Worm (Caenorhabditis elegans) whole organism, early embryonic: ENCODE data around the gene sup-26.
A peak's percentile ranks its signal among the peaks of the same experiment; 100 is the strongest.

Experiments used
- B0310.2 ChIP-seq: sonication (generic microtip); optimal IDR thresholded peaks from 2 replicates; lab custom pipeline; 2016; ENCODE audit warnings: mild to moderate bottlenecking, missing genetic modification characterization, missing compliant biosample characterization
- F13C5.2 ChIP-seq: sonication (generic microtip); optimal IDR thresholded peaks from 2 replicates; lab custom pipeline; 2017; ENCODE audit warnings: mild to moderate bottlenecking, missing genetic modification characterization, inconsistent platforms, missing compliant biosample characterization
- aly-1 ChIP-seq: sonication (generic microtip); optimal IDR thresholded peaks from 2 replicates; lab custom pipeline; 2016; ENCODE audit warnings: missing genetic modification characterization, missing compliant biosample characterization
- ama-1 ChIP-seq: fragments of 150-350 bp; optimal IDR thresholded peaks from 2 replicates; lab custom pipeline; 2014
- ceh-13 ChIP-seq: fragments of 200-800 bp; sonication (Bioruptor generic); optimal IDR thresholded peaks from 2 replicates; lab custom pipeline; 2018; ENCODE audit warnings: mild to moderate bottlenecking, missing genetic modification characterization, missing compliant biosample characterization
- ceh-36 ChIP-seq: sonication (generic microtip); optimal IDR thresholded peaks from 2 replicates; lab custom pipeline; 2016; ENCODE audit warnings: missing genetic modification characterization, inconsistent platforms, missing compliant biosample characterization
- ets-7 ChIP-seq: sonication (generic microtip); optimal IDR thresholded peaks from 2 replicates; lab custom pipeline; 2016; ENCODE audit warnings: missing genotype, missing genetic modification characterization, missing compliant biosample characterization
- flt-1 ChIP-seq: fragments of 200-800 bp; sonication (Bioruptor generic); IDR thresholded peaks from 2 replicates; pipeline ENCODE4 v1.3.6; 2022; ENCODE audit warnings: missing genetic modification characterization, missing compliant biosample characterization
- hmbx-1 ChIP-seq: sonication (generic microtip); optimal IDR thresholded peaks from 2 replicates; lab custom pipeline; 2016; ENCODE audit warnings: mild to moderate bottlenecking, missing genetic modification characterization, missing compliant biosample characterization
- hmg-4 ChIP-seq: fragments of 200-800 bp; sonication (Bioruptor generic); optimal IDR thresholded peaks from 2 replicates; lab custom pipeline; 2018; ENCODE audit warnings: mild to moderate bottlenecking, missing genetic modification characterization, missing compliant biosample characterization
- hnd-1 ChIP-seq: sonication (generic microtip); optimal IDR thresholded peaks from 2 replicates; lab custom pipeline; 2016; ENCODE audit warnings: missing genetic modification characterization, missing compliant biosample characterization
- pes-1 ChIP-seq: fragments of 200-800 bp; sonication (Bioruptor generic); IDR thresholded peaks from 2 replicates; pipeline ENCODE4 v1.3.6; 2022; ENCODE audit warnings: missing genetic modification reagents, missing genetic modification characterization, missing compliant biosample characterization
- scrt-1 ChIP-seq: fragments of 200-800 bp; sonication (Bioruptor generic); IDR thresholded peaks from 2 replicates; pipeline ENCODE4 v1.3.6; 2022; ENCODE audit warnings: missing genetic modification characterization, missing compliant biosample characterization
- sea-1 ChIP-seq: fragments of 200-800 bp; sonication (Bioruptor generic); conservative IDR thresholded peaks from 2 replicates; pipeline ENCODE4 v1.3.6; 2022; ENCODE audit warnings: missing genetic modification characterization, missing compliant biosample characterization
- tbx-11 ChIP-seq: fragments of 200-800 bp; sonication (Bioruptor generic); IDR thresholded peaks from 2 replicates; pipeline ENCODE4 v1.3.6; 2022; ENCODE audit warnings: missing genetic modification characterization, missing compliant biosample characterization
- tbx-37 ChIP-seq: fragments of 200-800 bp; sonication (Bioruptor generic); conservative IDR thresholded peaks from 2 replicates; pipeline ENCODE4 v1.3.6; 2022; ENCODE audit warnings: missing genetic modification reagents, missing genetic modification characterization, missing compliant biosample characterization
- tra-4 ChIP-seq: sonication (generic microtip); optimal IDR thresholded peaks from 2 replicates; lab custom pipeline; 2017; ENCODE audit warnings: missing genetic modification characterization, missing compliant biosample characterization

Gene sup-26

DNA sequence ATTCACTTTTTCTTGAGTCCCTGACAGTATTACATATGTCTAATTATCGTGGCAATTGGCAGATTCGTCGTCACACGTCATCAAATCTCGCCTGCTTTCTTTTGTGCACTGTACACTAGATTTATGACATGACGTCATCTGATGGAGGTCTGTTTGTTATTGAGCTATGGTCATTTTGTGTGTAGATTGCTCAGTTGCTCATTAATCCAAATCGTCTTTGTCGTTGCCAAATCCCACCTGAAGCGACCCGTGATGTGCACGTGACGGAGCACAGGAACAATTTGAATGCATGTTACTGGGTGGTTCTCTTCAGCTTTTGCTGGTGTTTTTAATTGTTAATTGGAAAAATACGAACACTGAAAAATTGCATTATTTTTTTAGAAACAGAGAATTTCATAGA, 7.2 kb downstream of the sup-26 start:
- TF ChIP-seq tbx-37 (no peak), ets-7 (tag; lab: Kevin White, UChicago) (no peak), F13C5.2 (tag; lab: Kevin White, UChicago) (no peak), ceh-13 (no peak), tbx-11 (GFP tag; lab: Robert Waterston, UW) (no peak), pes-1 (GFP tag; lab: Robert Waterston, UW) (no peak), ceh-36 (peak; percentile 69), B0310.2 (tag; lab: Kevin White, UChicago) (no peak)

DNA sequence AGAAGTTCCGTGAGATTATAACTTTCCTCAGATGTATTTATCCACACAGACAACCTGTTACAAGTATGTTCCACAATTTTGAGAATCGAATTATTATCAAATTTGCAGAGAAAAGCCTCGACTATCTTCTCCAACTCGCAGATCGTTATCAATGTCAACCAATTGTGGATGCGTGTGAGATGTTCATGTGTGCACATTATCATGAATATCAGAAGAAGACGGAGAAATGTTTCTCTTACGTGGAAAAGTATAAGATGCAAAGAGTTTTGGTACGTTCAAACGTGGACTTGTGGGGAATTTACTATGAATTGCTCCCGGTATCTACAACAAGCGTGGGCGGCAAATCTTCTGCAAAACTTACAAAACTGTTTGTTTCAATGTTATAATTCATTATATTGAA, 9.0 kb downstream of the sup-26 start:
- no peak for TF ChIP-seq tbx-11 (GFP tag; lab: Robert Waterston, UW)
- no peak for TF ChIP-seq scrt-1
- no peak for TF ChIP-seq tbx-37
- no peak for TF ChIP-seq ama-1 (lab: Kevin White, UChicago)
- no peak for TF ChIP-seq hmbx-1 (tag; lab: Kevin White, UChicago)
- TF ChIP-seq tra-4 (tag; lab: Kevin White, UChicago): no peak
- TF ChIP-seq hnd-1 (tag; lab: Kevin White, UChicago): no peak
- TF ChIP-seq B0310.2 (tag; lab: Kevin White, UChicago): no peak
- TF ChIP-seq sea-1: no peak
- TF ChIP-seq aly-1: no peak
- no peak for TF ChIP-seq F13C5.2 (tag; lab: Kevin White, UChicago)
- TF ChIP-seq ceh-36: no peak

DNA sequence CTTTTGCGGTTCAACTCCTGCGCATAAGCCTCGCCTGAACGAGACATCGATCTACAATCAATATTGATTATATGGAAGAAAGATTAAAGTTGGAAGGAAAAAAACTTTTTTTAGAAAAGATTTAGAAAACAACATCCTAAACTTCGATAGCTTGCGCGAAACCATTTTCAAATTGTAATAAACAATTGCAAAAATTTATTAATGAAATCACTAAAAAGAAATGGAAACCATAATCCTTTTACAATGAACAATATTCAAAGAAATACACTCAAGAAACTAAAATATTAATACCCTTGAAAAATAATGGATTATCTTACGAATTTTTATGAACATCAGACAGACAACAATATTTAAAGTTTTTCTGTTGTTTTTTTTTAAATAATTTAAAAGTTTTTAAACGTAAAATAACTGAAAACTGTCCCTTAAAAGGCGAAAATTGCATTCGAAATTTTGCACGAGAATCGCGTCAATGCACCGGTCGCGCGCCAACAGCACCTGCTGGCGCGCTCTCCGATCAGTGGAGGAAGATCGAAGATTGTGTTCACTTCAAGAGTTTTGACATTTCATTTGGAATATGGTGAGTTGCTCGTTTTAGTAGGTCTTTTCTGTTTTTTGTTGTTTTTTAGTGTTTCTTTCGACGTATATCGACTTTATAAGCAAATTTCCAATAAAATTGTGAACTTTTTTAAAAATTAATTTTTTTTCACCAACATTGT, 10.6 kb downstream of the sup-26 start, which contains the start of the genes sftb-1 and R10E4.1:
sftb-1 (minus strand) TSS at position 51 of the 716 bp plus-strand sequence.
R10E4.1 (plus strand) TSS at position 524 of the 716 bp plus-strand sequence.
- no peak for TF ChIP-seq aly-1
- peak; percentile 2 for TF ChIP-seq F13C5.2 (tag; lab: Kevin White, UChicago)
- TF ChIP-seq ets-7 (tag; lab: Kevin White, UChicago): no peak

DNA sequence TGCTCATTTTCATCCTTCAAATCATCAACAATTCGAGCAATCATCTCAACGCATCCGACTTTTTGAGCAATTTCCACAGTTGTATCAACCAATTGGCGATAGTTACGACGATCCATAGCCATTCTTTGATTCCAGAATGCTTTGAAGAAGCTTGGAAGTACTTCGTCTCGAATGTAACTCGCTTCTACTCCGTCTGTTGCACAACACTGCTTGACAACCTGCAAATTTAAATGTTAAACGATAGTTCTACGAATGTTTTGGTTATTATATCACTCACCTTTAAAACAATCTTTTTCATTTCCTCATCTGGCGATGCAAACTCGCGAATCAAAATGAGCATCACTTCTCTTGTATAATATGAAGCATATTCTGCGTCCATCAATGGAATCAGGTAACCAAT, 14.1 kb downstream of the sup-26 start:
- no peak for TF ChIP-seq flt-1 (GFP tag; lab: Robert Waterston, UW)
- TF ChIP-seq hmg-4: no peak
- no peak for TF ChIP-seq ets-7 (tag; lab: Kevin White, UChicago)
- TF ChIP-seq ama-1 (lab: Kevin White, UChicago): no peak

DNA sequence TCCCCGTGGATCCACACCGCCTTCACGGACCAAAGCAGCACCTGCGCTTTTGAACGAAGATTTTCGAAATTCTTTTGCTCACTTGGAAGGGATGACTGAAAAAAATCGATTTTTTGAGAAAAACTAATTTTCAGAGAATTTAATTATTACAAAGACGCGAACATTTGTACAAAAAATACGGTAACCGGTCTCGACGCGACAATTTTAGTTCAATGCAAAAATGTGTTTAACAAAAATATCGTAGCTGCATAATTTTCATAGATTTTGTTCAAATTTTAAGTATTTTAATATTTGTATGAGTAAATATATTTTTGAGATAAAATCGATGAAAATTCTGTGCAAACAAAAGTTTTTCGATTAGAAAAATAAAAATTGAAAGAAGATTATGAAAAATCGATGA, 17.0 kb downstream of the sup-26 start, which contains the start of gene T08A11.1:
T08A11.1 (minus strand) TSS at position 101 of the 400 bp plus-strand sequence.
- TF ChIP-seq F13C5.2 (tag; lab: Kevin White, UChicago): no peak
- no peak for TF ChIP-seq aly-1
- no peak for TF ChIP-seq tra-4 (tag; lab: Kevin White, UChicago)
- TF ChIP-seq tbx-37: no peak
- no peak for TF ChIP-seq ama-1 (lab: Kevin White, UChicago)
- no peak for TF ChIP-seq sea-1
- TF ChIP-seq B0310.2 (tag; lab: Kevin White, UChicago): no peak
- no peak for TF ChIP-seq hmbx-1 (tag; lab: Kevin White, UChicago)
- no peak for TF ChIP-seq ceh-13
- TF ChIP-seq ets-7 (tag; lab: Kevin White, UChicago): no peak
- no peak for TF ChIP-seq hnd-1 (tag; lab: Kevin White, UChicago)
- no peak for TF ChIP-seq pes-1 (GFP tag; lab: Robert Waterston, UW)
- TF ChIP-seq ceh-36: no peak
- no peak for TF ChIP-seq tbx-11 (GFP tag; lab: Robert Waterston, UW)
- TF ChIP-seq scrt-1: no peak

DNA sequence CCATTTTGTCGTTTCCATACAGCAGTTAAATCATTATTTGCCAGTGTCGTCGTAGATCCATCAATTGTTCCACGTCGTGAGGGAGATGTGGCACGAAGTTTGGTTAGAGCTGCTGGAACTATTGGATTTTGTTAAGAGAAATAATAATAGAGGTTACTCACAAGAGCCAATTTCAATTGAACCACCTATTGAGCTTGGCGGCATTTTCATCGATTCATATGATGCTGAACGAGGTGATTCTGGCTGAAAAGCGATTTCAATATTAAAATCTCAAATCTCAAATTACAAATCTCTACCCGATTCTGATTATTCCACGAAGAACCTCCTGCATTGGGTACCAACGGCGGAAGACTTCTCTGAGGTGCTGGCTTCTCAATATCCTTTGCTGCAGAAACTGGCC, 22.1 kb downstream of the sup-26 start:
- TF ChIP-seq pes-1 (GFP tag; lab: Robert Waterston, UW): no peak
- no peak for TF ChIP-seq sea-1
- TF ChIP-seq B0310.2 (tag; lab: Kevin White, UChicago): no peak
- TF ChIP-seq ceh-36: no peak
- no peak for TF ChIP-seq flt-1 (GFP tag; lab: Robert Waterston, UW)
- no peak for TF ChIP-seq tbx-37
- TF ChIP-seq aly-1: no peak
- no peak for TF ChIP-seq ceh-13
- no peak for TF ChIP-seq ama-1 (lab: Kevin White, UChicago)
- TF ChIP-seq scrt-1: no peak
- no peak for TF ChIP-seq hmbx-1 (tag; lab: Kevin White, UChicago)
- TF ChIP-seq hnd-1 (tag; lab: Kevin White, UChicago): no peak
- no peak for TF ChIP-seq tbx-11 (GFP tag; lab: Robert Waterston, UW)
- TF ChIP-seq F13C5.2 (tag; lab: Kevin White, UChicago): no peak
- no peak for TF ChIP-seq tra-4 (tag; lab: Kevin White, UChicago)
- no peak for TF ChIP-seq ets-7 (tag; lab: Kevin White, UChicago)
- no peak for TF ChIP-seq hmg-4

DNA sequence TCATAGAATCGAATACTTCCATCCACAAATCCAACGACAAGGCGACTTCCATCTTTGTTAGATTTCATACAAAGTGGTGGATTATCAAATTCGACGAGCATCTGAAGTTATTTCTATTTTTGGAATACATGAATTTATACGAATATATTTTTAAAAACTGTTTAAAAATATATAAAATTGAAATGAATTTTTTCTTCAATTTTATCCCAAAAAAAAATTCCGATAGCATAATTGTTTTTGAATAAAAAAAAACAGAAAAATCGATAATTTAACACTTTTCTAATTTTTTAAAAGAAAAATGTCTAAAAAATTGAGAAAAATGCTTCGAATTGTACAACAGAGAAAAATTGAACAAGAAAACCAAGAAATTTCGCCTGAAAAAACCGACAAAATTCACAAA, 32.5 kb downstream of the sup-26 start, which contains the start of gene Y44F5A.1:
Y44F5A.1 (minus strand) TSS at position 101 of the 400 bp plus-strand sequence.
- no peak for TF ChIP-seq sea-1
- TF ChIP-seq tra-4 (tag; lab: Kevin White, UChicago): no peak
- no peak for TF ChIP-seq B0310.2 (tag; lab: Kevin White, UChicago)
- TF ChIP-seq tbx-11 (GFP tag; lab: Robert Waterston, UW): no peak
- no peak for TF ChIP-seq pes-1 (GFP tag; lab: Robert Waterston, UW)
- no peak for TF ChIP-seq F13C5.2 (tag; lab: Kevin White, UChicago)
- TF ChIP-seq hmbx-1 (tag; lab: Kevin White, UChicago): no peak
- no peak for TF ChIP-seq ceh-36
- TF ChIP-seq hnd-1 (tag; lab: Kevin White, UChicago): no peak
- TF ChIP-seq hmg-4: no peak
- TF ChIP-seq ama-1 (lab: Kevin White, UChicago): no peak
- no peak for TF ChIP-seq aly-1
- no peak for TF ChIP-seq tbx-37
- TF ChIP-seq scrt-1: no peak
- TF ChIP-seq ceh-13: no peak
- no peak for TF ChIP-seq flt-1 (GFP tag; lab: Robert Waterston, UW)
- no peak for TF ChIP-seq ets-7 (tag; lab: Kevin White, UChicago)
